Fruit fly (Drosophila melanogaster) S2 (cell line): ENCODE results near the gene CG14854.

Experiments
- CG8478 ChIP-seq: fragments of >200 bp; optimal IDR thresholded peaks from 2 replicates; lab custom pipeline; 2018
- CTCF ChIP-seq, 2 experiments: fragments of >200 bp; optimal IDR thresholded peaks; 2 replicates each; lab custom pipeline; 2018

- TF ChIP-seq CTCF (optimal IDR thresholded peaks at IDR 0.05; lab: Kevin White, UChicago) (no peak), CG8478 (lab: Kevin White, UChicago) (no peak)
Observed at dm6 chr3R:14557480-14558354, 2.1 kb downstream of the CG14854 start, which contains the start of gene Pde6.
